Fruit fly (Drosophila melanogaster): ENCODE measurements around the gene CG8034.

DNA sequence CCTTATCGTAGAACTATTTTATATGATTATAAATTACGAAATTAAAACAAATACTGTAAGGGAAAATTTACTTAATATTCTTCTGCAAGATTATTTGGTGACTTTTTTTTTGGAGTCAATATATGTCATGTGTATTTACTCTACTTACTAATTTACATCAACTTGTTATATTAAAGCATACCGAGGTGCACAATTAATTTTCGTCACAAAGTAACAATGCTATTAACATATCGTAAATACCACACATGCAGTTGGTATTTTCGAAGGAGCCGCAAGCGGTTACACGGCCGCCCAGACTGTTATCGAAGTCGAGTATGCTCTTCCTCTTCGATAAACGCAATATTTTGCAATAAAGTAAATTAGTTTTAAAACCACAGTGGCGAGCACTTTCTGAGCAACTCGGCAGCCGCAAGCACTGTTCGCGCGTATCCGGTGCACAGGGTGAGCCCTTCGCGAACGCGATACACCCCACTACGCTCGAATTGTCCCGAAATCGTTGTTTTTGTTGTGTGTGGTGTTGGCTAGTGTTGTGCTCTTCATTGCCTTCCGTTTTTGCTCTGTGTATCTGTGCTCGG is 36.3 kb downstream of the CG8034 start, which contains the start of gene Vav:
- TF ChIP-seq CG8478 (optimal IDR thresholded peaks at IDR 0.05) (no peak), CTCF (optimal IDR thresholded peaks at IDR 0.05) (peak; percentile 7 to 35)
